Worm (Caenorhabditis elegans) whole organism, L4 larva: ENCODE results near the gene cyc-2.2.

Experiments
- F26F4.8 ChIP-seq: fragments of 200-800 bp; sonication (Bioruptor generic); conservative IDR thresholded peaks from 2 replicates; pipeline ENCODE4 v1.3.6; 2022; ENCODE audit warnings: missing genetic modification characterization, missing compliant biosample characterization
- dmd-8 ChIP-seq: fragments of 200-800 bp; sonication (Bioruptor generic); IDR thresholded peaks from 2 replicates; pipeline ENCODE4 v1.3.6; 2022; ENCODE audit warnings: missing genetic modification characterization, missing compliant biosample characterization
- fkh-10 ChIP-seq: fragments of 150-350 bp; optimal IDR thresholded peaks from 2 replicates; lab custom pipeline; 2014; ENCODE audit warnings: missing biosample characterization, missing genetic modification reagents, missing genetic modification characterization
- nhr-76 ChIP-seq: fragments of 150-350 bp; optimal IDR thresholded peaks from 2 replicates; lab custom pipeline; 2014; ENCODE audit warnings: missing biosample characterization, missing genetic modification characterization

DNA sequence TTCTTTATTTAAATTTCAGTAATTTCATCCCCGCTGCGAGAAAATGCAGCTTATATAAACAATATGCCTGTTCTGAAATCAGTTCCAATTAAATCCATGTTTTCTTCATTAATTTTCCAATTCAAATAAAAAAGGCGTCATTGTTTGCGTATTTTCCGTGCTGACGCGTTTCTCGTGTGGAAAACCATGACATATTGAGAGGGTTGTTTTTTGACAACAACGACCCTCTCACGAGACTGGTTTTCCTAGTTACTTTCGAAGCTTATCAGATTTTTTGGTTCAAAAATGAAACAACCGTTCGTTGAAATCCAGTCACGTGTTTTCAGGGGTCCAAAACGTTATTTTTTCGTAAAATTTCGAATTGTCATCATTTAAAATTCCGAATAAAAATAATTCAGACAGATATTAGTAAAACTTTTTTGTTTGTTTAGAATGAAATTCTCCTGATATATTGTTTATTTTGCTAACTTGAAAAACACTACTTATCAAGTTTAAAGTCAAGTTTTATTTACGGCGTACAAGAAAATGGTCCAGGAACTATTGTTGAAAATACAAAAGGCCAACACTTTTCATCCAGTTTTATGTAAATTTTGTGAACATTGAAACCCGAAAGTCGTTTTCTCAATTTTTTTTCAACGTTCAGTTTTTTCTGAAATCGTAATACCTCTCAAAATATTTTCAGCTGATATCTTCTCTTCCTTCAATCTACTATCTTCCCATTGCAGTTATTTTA lies 12.3 kb downstream of the cyc-2.2 start, which contains the start of gene C14C10.5:
- TF ChIP-seq dmd-8 (no peak), fkh-10 (no peak), nhr-76 (no peak), F26F4.8 (no peak)
